Worm (Caenorhabditis elegans) whole organism, L1 larva: ENCODE data around the gene fkh-7.

Experiments
- C04F5.9 ChIP-seq: sonication (generic microtip); optimal IDR thresholded peaks from 2 replicates; lab custom pipeline; 2016; ENCODE audit warnings: missing genetic modification characterization, missing compliant biosample characterization
- F16B12.6 ChIP-seq: fragments of 150-350 bp; optimal IDR thresholded peaks from 2 replicates; lab custom pipeline; 2014; ENCODE audit warnings: missing biosample characterization, missing genetic modification characterization
- aha-1 ChIP-seq: fragments of 150-350 bp; optimal IDR thresholded peaks from 2 replicates; lab custom pipeline; 2014; ENCODE audit warnings: missing biosample characterization, missing genetic modification characterization
- blmp-1 ChIP-seq: fragments of 150-350 bp; optimal IDR thresholded peaks from 2 replicates; lab custom pipeline; 2014; ENCODE audit warnings: missing biosample characterization, missing genetic modification characterization
- ces-1 ChIP-seq: fragments of 150-350 bp; optimal IDR thresholded peaks from 2 replicates; lab custom pipeline; 2014; ENCODE audit warnings: missing biosample characterization, missing genetic modification reagents, missing genetic modification characterization
- dsc-1 ChIP-seq: sonication (generic microtip); optimal IDR thresholded peaks from 2 replicates; lab custom pipeline; 2016; ENCODE audit warnings: mild to moderate bottlenecking, missing genetic modification characterization, missing compliant biosample characterization
- efl-1 ChIP-seq, 4 experiments: fragments of 150-350 bp; optimal IDR thresholded peaks in 3 of 4; peaks in 1 of 4; 1 replicate in 1 of 4; 2 replicates in 3 of 4; lab custom pipeline; 2014; ENCODE audit warnings: missing biosample characterization in 2 of 4, missing genetic modification characterization in 2 of 4, missing genetic modification reagents in 2 of 4
- efl-3 ChIP-seq: fragments of 200-800 bp; sonication (Bioruptor generic); optimal IDR thresholded peaks from 2 replicates; lab custom pipeline; 2018; ENCODE audit warnings: mild to moderate bottlenecking, missing genetic modification characterization, missing compliant biosample characterization
- egl-27 ChIP-seq, 2 experiments: fragments of 150-350 bp in 1 of 2; sonication (generic microtip); optimal IDR thresholded peaks; 3 replicates each; lab custom pipeline; 2017 to 2018; ENCODE audit warnings: missing biosample characterization in 2 of 2, missing genetic modification characterization in 2 of 2, missing genetic modification reagents in 2 of 2
- elt-2 ChIP-seq: sonication (generic microtip); optimal IDR thresholded peaks from 2 replicates; lab custom pipeline; 2016; ENCODE audit warnings: missing genetic modification characterization, mild to moderate bottlenecking, inconsistent platforms, missing compliant biosample characterization, missing genetic modification reagents
- elt-3 ChIP-seq, 6 experiments: fragments of 150-350 bp in 1 of 6; sonication (generic microtip); optimal IDR thresholded peaks; 2 replicates each; lab custom pipeline; 2017 to 2018; ENCODE audit warnings: missing biosample characterization in 6 of 6, missing genetic modification characterization in 6 of 6, inconsistent platforms in 1 of 6
- ets-5 ChIP-seq: fragments of 200-800 bp; sonication (Bioruptor generic); IDR thresholded peaks from 2 replicates; pipeline ENCODE4 v1.3.6; 2022; ENCODE audit warnings: missing genetic modification characterization, missing compliant biosample characterization
- fkh-10 ChIP-seq: sonication (generic microtip); optimal IDR thresholded peaks from 2 replicates; lab custom pipeline; 2017; ENCODE audit warnings: missing biosample characterization, missing genetic modification reagents, missing genetic modification characterization
- fkh-4 ChIP-seq: sonication (generic microtip); optimal IDR thresholded peaks from 2 replicates; lab custom pipeline; 2016; ENCODE audit warnings: missing compliant biosample characterization, missing genetic modification characterization, borderline replicate concordance
- fos-1 ChIP-seq: fragments of 150-350 bp; optimal IDR thresholded peaks from 2 replicates; lab custom pipeline; 2014; ENCODE audit warnings: missing biosample characterization, missing genetic modification characterization
- grh-1 ChIP-seq: fragments of 200-800 bp; sonication (Bioruptor generic); IDR thresholded peaks from 2 replicates; pipeline ENCODE4 v1.3.6; 2022; ENCODE audit warnings: missing genetic modification reagents, missing genetic modification characterization, missing compliant biosample characterization
- hlh-17 ChIP-seq: fragments of 200-800 bp; sonication (Bioruptor generic); optimal IDR thresholded peaks from 2 replicates; lab custom pipeline; 2018; ENCODE audit warnings: missing genetic modification characterization, mild to moderate bottlenecking, missing compliant biosample characterization, moderate library complexity, borderline replicate concordance
- lin-13 ChIP-seq: fragments of 150-350 bp; optimal IDR thresholded peaks from 2 replicates; lab custom pipeline; 2014; ENCODE audit warnings: missing biosample characterization, missing genetic modification reagents, missing genetic modification characterization
- lin-14 ChIP-seq: fragments of 200-800 bp; sonication (Bioruptor generic); optimal IDR thresholded peaks from 2 replicates; lab custom pipeline; 2018; ENCODE audit warnings: mild to moderate bottlenecking, missing genetic modification characterization, moderate library complexity, missing compliant biosample characterization
- lin-35 ChIP-seq, 2 experiments: fragments of 150-350 bp; optimal IDR thresholded peaks; 2 replicates each; lab custom pipeline; 2014; ENCODE audit warnings: missing biosample characterization in 2 of 2, missing genetic modification characterization in 2 of 2, missing genetic modification reagents in 2 of 2
- lin-39 ChIP-seq: fragments of 150-350 bp; optimal IDR thresholded peaks from 2 replicates; lab custom pipeline; 2014; ENCODE audit warnings: missing biosample characterization, missing genetic modification reagents, missing genetic modification characterization
- mdl-1 ChIP-seq, 2 experiments: fragments of 150-350 bp; optimal IDR thresholded peaks; 2 replicates each; lab custom pipeline; 2014 to 2017; ENCODE audit warnings: missing biosample characterization in 2 of 2, missing genetic modification characterization in 2 of 2, inconsistent platforms in 1 of 2
- mep-1 ChIP-seq: fragments of 150-350 bp; optimal IDR thresholded peaks from 2 replicates; lab custom pipeline; 2014; ENCODE audit warnings: missing biosample characterization, missing genetic modification characterization
- nhr-12 ChIP-seq: sonication (generic microtip); optimal IDR thresholded peaks from 2 replicates; lab custom pipeline; 2017; ENCODE audit warnings: missing biosample characterization, missing genetic modification characterization
- nhr-28 ChIP-seq: fragments of 150-350 bp; optimal IDR thresholded peaks from 2 replicates; lab custom pipeline; 2014; ENCODE audit warnings: missing biosample characterization, missing genetic modification characterization
- nhr-71 ChIP-seq: sonication (generic microtip); optimal IDR thresholded peaks from 2 replicates; lab custom pipeline; 2016; ENCODE audit warnings: mild to moderate bottlenecking, missing genetic modification characterization, moderate library complexity, missing compliant biosample characterization
- nhr-77 ChIP-seq: fragments of 150-350 bp; optimal IDR thresholded peaks from 2 replicates; lab custom pipeline; 2014; ENCODE audit warnings: missing biosample characterization, missing genetic modification characterization
- nhr-84 ChIP-seq: sonication (generic microtip); optimal IDR thresholded peaks from 2 replicates; lab custom pipeline; 2017; ENCODE audit warnings: missing biosample characterization, missing genetic modification characterization
- nhr-85 ChIP-seq: sonication (generic microtip); peaks from one replicate; lab custom pipeline; 2016; ENCODE audit warnings: missing genetic modification characterization, inconsistent platforms, missing compliant biosample characterization
- nhr-90 ChIP-seq: sonication (generic microtip); optimal IDR thresholded peaks from 2 replicates; lab custom pipeline; 2016; ENCODE audit warnings: mild to moderate bottlenecking, missing genetic modification characterization, missing compliant biosample characterization; ENCODE audit not compliant: poor library complexity
- pag-3 ChIP-seq: sonication (generic microtip); optimal IDR thresholded peaks from 2 replicates; lab custom pipeline; 2017; ENCODE audit warnings: missing genetic modification characterization, mild to moderate bottlenecking, missing compliant biosample characterization, antibody characterized with exemption, borderline replicate concordance; ENCODE audit not compliant: insufficient read depth
- pqm-1 ChIP-seq: sonication (generic microtip); optimal IDR thresholded peaks from 3 replicates; lab custom pipeline; 2017; ENCODE audit warnings: missing biosample characterization, missing genetic modification characterization
- snu-23 ChIP-seq: sonication (generic microtip); optimal IDR thresholded peaks from 2 replicates; lab custom pipeline; 2016; ENCODE audit warnings: missing genetic modification characterization, missing compliant biosample characterization
- sox-4 ChIP-seq: sonication (generic microtip); optimal IDR thresholded peaks from 2 replicates; lab custom pipeline; 2016; ENCODE audit warnings: missing genetic modification characterization, missing compliant biosample characterization
- sup-37 ChIP-seq: fragments of 200-800 bp; sonication (Bioruptor generic); optimal IDR thresholded peaks from 2 replicates; lab custom pipeline; 2018; ENCODE audit warnings: mild to moderate bottlenecking, missing genetic modification characterization, missing compliant biosample characterization
- swsn-7 ChIP-seq: sonication (generic microtip); optimal IDR thresholded peaks from 2 replicates; lab custom pipeline; 2016; ENCODE audit warnings: missing genetic modification characterization, missing compliant biosample characterization
- tbx-2 ChIP-seq: sonication (generic microtip); optimal IDR thresholded peaks from 2 replicates; lab custom pipeline; 2016; ENCODE audit warnings: missing genetic modification characterization, missing compliant biosample characterization
- tlp-1 ChIP-seq: fragments of 150-350 bp; optimal IDR thresholded peaks from 2 replicates; lab custom pipeline; 2014; ENCODE audit warnings: missing biosample characterization, missing genetic modification characterization
- unc-30 ChIP-seq: sonication (generic microtip); optimal IDR thresholded peaks from 2 replicates; lab custom pipeline; 2017; ENCODE audit warnings: missing biosample characterization, missing genetic modification characterization
- unc-98 ChIP-seq: fragments of 200-800 bp; sonication (Bioruptor generic); IDR thresholded peaks from 2 replicates; pipeline ENCODE4 v1.3.6; 2022; ENCODE audit warnings: missing genetic modification characterization, missing compliant biosample characterization
- vab-15 ChIP-seq: sonication (generic microtip); optimal IDR thresholded peaks from 2 replicates; lab custom pipeline; 2017; ENCODE audit warnings: missing genotype, mild to moderate bottlenecking, missing genetic modification characterization, missing compliant biosample characterization
- zag-1 ChIP-seq: fragments of 150-350 bp; optimal IDR thresholded peaks from 2 replicates; lab custom pipeline; 2014; ENCODE audit warnings: missing biosample characterization, missing genetic modification characterization

The fkh-7 gene

DNA sequence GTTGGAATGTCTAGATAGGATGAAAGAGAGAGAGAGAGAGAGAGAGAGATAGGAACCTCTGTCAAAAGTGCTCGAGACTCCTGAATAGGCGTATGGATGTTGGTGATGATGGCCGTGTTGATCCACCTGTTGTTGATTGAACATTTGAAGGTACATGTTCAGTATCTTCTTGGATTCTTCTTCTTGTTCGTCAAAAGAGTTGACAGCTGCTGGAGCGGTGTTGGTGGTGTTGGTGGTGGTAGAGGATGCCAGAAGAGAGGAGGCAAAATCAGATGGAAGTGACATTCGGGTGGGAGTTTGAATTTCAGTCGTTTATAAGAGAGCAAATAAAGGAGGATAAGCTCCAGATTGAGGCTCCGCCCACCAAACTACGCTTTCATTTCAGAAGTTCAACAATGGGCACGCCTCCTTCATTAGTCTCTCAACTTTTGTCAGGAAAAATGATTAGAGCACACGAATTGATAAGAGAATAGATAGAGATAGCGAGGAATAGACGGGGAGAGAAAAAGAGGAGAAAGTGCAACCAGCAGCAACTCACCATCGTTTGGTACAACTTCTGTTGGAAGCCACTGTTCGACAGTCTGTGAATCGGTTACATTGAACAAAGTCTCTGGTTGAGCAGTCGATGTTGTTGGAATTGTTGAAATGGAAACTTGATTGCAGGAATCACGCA is 68.5 kb downstream of the fkh-7 start:
- TF ChIP-seq swsn-7 (tag; lab: Kevin White, UChicago) (no peak), efl-1 (optimal IDR thresholded peaks at IDR 0.05; lab: Kevin White, UChicago) (no peak), efl-1 (GFP tag; optimal IDR thresholded peaks at IDR 0.05 in 1 of 2; lab: Kevin White, UChicago) (peak in 1 of 2 experiments; percentile 85)
- TF ChIP-seq, all 84 proteins: peak for 1

DNA sequence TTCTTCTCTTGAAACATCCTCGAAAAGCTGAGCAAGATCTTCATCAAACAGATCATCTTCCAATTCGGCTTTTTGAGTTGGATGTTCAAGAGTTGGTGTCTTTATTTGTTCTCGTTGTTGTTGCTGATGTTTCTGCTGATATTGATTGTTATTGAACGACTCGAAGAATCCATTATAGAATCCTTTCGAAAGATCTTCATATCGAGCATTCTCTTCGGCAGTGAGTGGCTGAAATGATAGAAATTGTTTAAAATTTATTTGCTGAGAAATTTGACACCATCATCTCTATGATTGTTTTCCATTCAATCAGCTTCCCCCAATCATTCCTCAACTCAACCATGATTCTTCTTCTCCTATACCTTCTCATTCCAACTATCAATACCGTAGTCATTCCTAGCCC is 69.2 kb downstream of the fkh-7 start, which contains the start of gene clec-178:
Gene clec-178, plus strand, starts transcription at position 301 of the 400 bp plus-strand sequence.
- TF ChIP-seq fkh-4 (no peak), sox-4 (tag; lab: Kevin White, UChicago) (no peak), fos-1 (tag; lab: Kevin White, UChicago) (no peak), hlh-17 (GFP tag; lab: Kevin White, UChicago) (no peak), unc-98 (no peak), elt-2 (tag; lab: Kevin White, UChicago) (no peak), nhr-84 (no peak), dsc-1 (no peak), grh-1 (GFP tag; lab: Robert Waterston, UW) (no peak), tlp-1 (tag; lab: Kevin White, UChicago) (no peak), vab-15 (tag; lab: Kevin White, UChicago) (no peak), egl-27 (tag; optimal IDR thresholded peaks at IDR 0.05; lab: Kevin White, UChicago) (no peak), aha-1 (tag; lab: Kevin White, UChicago) (no peak), lin-13 (GFP tag; lab: Kevin White, UChicago) (no peak), pag-3 (tag; lab: Kevin White, UChicago) (no peak), C04F5.9 (tag; lab: Kevin White, UChicago) (no peak), zag-1 (tag; lab: Kevin White, UChicago) (no peak)

DNA sequence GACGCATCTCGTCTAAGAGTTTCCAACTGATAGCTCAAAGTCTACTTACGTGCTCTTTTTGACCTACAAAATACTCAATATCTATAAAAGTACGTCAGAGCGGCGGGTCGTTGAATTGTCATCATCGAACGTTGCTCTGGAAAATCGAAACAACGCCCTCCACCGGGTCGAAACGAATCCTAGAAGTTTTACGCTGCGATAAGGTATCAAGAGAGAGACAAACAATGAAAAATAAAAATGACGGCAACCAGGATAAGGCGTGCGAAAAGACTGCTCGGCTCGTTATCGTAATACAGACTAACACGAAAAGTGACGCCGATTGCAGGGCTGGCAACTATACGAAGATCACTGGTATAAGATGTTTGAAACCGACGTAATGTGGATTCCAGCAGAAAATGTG is 69.7 kb downstream of the fkh-7 start:
- TF ChIP-seq F16B12.6 (tag; lab: Kevin White, UChicago) (no peak), mdl-1 (tag; optimal IDR thresholded peaks at IDR 0.05; lab: Kevin White, UChicago) (no peak), nhr-77 (tag; lab: Kevin White, UChicago) (no peak), nhr-12 (tag; lab: Kevin White, UChicago) (no peak), snu-23 (GFP tag; lab: Kevin White, UChicago) (no peak), ets-5 (no peak), lin-35 (GFP tag; optimal IDR thresholded peaks at IDR 0.05; lab: Kevin White, UChicago) (peak in 1 of 2 experiments; percentile 0), lin-14 (peak; percentile 22), elt-2 (tag; lab: Kevin White, UChicago) (peak; percentile 58), C04F5.9 (tag; lab: Kevin White, UChicago) (no peak), efl-1 (optimal IDR thresholded peaks at IDR 0.05; lab: Kevin White, UChicago) (no peak), efl-1 (GFP tag; optimal IDR thresholded peaks at IDR 0.05 in 1 of 2; lab: Kevin White, UChicago) (no peak), egl-27 (tag; optimal IDR thresholded peaks at IDR 0.05; lab: Kevin White, UChicago) (no peak), nhr-71 (tag; lab: Kevin White, UChicago) (peak; percentile 10), pqm-1 (tag; lab: Kevin White, UChicago) (peak; percentile 11), pag-3 (tag; lab: Kevin White, UChicago) (no peak), aha-1 (tag; lab: Kevin White, UChicago) (no peak)

DNA sequence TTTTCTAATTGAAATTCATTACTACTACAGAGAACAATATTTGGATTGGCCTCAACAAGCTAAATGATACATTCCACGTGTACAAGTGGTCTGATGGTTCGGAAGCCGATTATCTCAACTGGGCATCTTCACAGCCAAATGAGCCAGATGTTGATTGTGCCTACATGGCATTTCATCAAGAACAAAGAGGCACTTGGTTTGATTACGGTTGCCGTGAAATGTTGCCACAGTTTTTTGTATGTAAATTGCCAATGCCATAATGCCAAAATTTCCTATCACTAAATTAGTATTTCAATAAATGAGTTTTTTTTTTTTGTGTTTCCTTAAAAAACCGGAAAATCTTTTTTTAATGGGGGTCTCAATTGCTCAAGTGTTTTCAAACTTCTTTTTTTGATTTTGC is 70.2 kb downstream of the fkh-7 start:
- TF ChIP-seq fkh-10 (no peak), nhr-85 (peak; percentile 40)

DNA sequence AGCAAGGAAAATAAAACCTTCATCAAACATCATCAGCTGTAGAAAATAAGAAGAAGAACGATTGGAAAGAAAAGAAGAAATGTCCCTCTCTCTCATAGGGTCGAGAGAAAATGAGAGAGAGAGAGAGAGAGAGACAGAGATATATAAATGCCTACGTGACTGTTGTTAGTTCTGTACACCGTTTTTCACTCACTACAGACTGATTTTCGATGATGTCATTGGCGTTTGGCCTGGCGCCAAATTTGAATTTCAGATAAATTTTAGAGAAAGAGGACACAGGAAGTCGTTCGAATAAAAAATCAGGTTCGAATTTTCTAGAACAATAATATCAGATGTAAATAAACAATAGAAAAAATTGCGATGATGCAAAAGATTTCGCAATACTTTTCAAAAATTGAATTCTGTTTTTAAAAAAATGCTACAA is 71.5 kb downstream of the fkh-7 start:
- TF ChIP-seq C04F5.9 (tag; lab: Kevin White, UChicago) (no peak), efl-3 (GFP tag; lab: Kevin White, UChicago) (no peak), unc-30 (no peak), tbx-2 (tag; lab: Kevin White, UChicago) (peak; percentile 45), ets-5 (no peak), nhr-28 (tag; lab: Kevin White, UChicago) (peak; percentile 31), dsc-1 (no peak), nhr-90 (tag; lab: Kevin White, UChicago) (peak; percentile 62), mep-1 (tag; lab: Kevin White, UChicago) (peak; percentile 80), blmp-1 (tag; lab: Kevin White, UChicago) (peak; percentile 59), egl-27 (tag; optimal IDR thresholded peaks at IDR 0.05; lab: Kevin White, UChicago) (no peak), lin-35 (GFP tag; optimal IDR thresholded peaks at IDR 0.05; lab: Kevin White, UChicago) (peak; percentile 73 to 84), ces-1 (GFP tag; lab: Kevin White, UChicago) (no peak), unc-98 (no peak), elt-3 (tag; optimal IDR thresholded peaks at IDR 0.05; lab: Kevin White, UChicago) (peak in 2 of 6 experiments; percentile 81 to 82), lin-39 (tag; lab: Kevin White, UChicago) (no peak), lin-13 (GFP tag; lab: Kevin White, UChicago) (peak; percentile 47), sup-37 (no peak)
